Fruit fly (Drosophila melanogaster): ENCODE data around the gene CG5026.

The CG5026 gene

dm6 chr3L:8925679-8926078, 42.6 kb upstream of the CG5026 start (continued):
- TF ChIP-seq CG31441 (GFP tag; IDR thresholded peaks at IDR 0.05) (0 out of 2 replicates have a peak, but pooled peaks have one; percentile 35), row (GFP tag; IDR thresholded peaks at IDR 0.05) (no peak), CG2889 (GFP tag; IDR thresholded peaks at IDR 0.05) (no peak), CG12104 (GFP tag; optimal IDR thresholded peaks at IDR 0.05) (peak; percentile 10), repo (GFP tag; optimal IDR thresholded peaks at IDR 0.05) (no peak), slou (GFP tag; optimal IDR thresholded peaks at IDR 0.05) (no peak), Hmx (GFP tag; optimal IDR thresholded peaks at IDR 0.05) (no peak), usp (GFP tag; optimal IDR thresholded peaks at IDR 0.05) (no peak), chm (GFP tag; IDR thresholded peaks at IDR 0.05) (no peak), Scr (GFP tag; IDR thresholded peaks at IDR 0.05; ENCODE audit: partially characterized antibody) (no peak), CG18011 (GFP tag; optimal IDR thresholded peaks at IDR 0.05) (no peak), Ada2b (GFP tag; IDR thresholded peaks at IDR 0.05) (no peak), Dfd (GFP tag; optimal IDR thresholded peaks at IDR 0.05) (no peak), CG13894 (tag; optimal IDR thresholded peaks at IDR 0.05) (no peak), sim (GFP tag; IDR thresholded peaks at IDR 0.05) (no peak), CG2129 (GFP tag; IDR thresholded peaks at IDR 0.05; ENCODE audit: partially characterized antibody) (no peak), Bgb (GFP tag; IDR thresholded peaks at IDR 0.05; ENCODE audit: partially characterized antibody) (no peak), hth (optimal IDR thresholded peaks at IDR 0.05) (no peak), CG4404 (GFP tag; IDR thresholded peaks at IDR 0.05) (no peak), CTCF (GFP tag; optimal IDR thresholded peaks at IDR 0.05) (no peak), CG11247 (GFP tag; IDR thresholded peaks at IDR 0.05) (no peak), MESR4 (GFP tag; optimal IDR thresholded peaks at IDR 0.05) (no peak), al (GFP tag; IDR thresholded peaks at IDR 0.05) (no peak), CG18764 (GFP tag; optimal IDR thresholded peaks at IDR 0.05) (no peak), CG32767 (GFP tag; IDR thresholded peaks at IDR 0.05) (no peak; the same call in 1 of the 2 replicates), ind (GFP tag; optimal IDR thresholded peaks at IDR 0.05) (no peak), Mrtf (GFP tag; IDR thresholded peaks at IDR 0.05) (no peak), sens (GFP tag) (peak; percentile 85), lilli (GFP tag; optimal IDR thresholded peaks at IDR 0.05) (no peak), wor (GFP tag; IDR thresholded peaks at IDR 0.05) (no peak), Spps (tag; optimal IDR thresholded peaks at IDR 0.05) (peak; percentile 42), Ssrp (tag; optimal IDR thresholded peaks at IDR 0.05) (no peak), pita (GFP tag; optimal IDR thresholded peaks at IDR 0.05) (no peak), bcd (GFP tag; optimal IDR thresholded peaks at IDR 0.05) (no peak), vfl (GFP tag; optimal IDR thresholded peaks at IDR 0.05) (no peak), slbo (GFP tag; IDR thresholded peaks at IDR 0.05) (no peak), crc (GFP tag; optimal IDR thresholded peaks at IDR 0.05) (no peak), pzg (GFP tag; optimal IDR thresholded peaks at IDR 0.05) (no peak), CG16815 (GFP tag; optimal IDR thresholded peaks at IDR 0.05) (no peak), CG1792 (GFP tag; optimal IDR thresholded peaks at IDR 0.05) (no peak), CG34224 (GFP tag; IDR thresholded peaks at IDR 0.05; ENCODE audit: partially characterized antibody) (no peak), run (tag; optimal IDR thresholded peaks at IDR 0.05) (no peak), CG2712 (tag; optimal IDR thresholded peaks at IDR 0.05) (peak; percentile 20), CG6683 (GFP tag; optimal IDR thresholded peaks at IDR 0.05) (no peak), CG9876 (GFP tag; optimal IDR thresholded peaks at IDR 0.05) (no peak)

dm6 chr3L:8929527-8929926, 38.8 kb upstream of the CG5026 start:
- peak; percentile 63 for TF ChIP-seq Med (GFP tag)
- 0 out of 2 replicates have a peak, but pooled peaks have one; percentile 20 for TF ChIP-seq Ada2b (GFP tag; IDR thresholded peaks at IDR 0.05)
- 0 out of 3 replicates have a peak, but pooled peaks have one; percentile 35 for TF ChIP-seq CG11695 (GFP tag; IDR thresholded peaks at IDR 0.05)
- no peak for TF ChIP-seq slp2 (GFP tag; optimal IDR thresholded peaks at IDR 0.05)
- peak; percentile 28; the same call in 1 of the 2 replicates for TF ChIP-seq Drgx (GFP tag; IDR thresholded peaks at IDR 0.05)
- TF ChIP-seq CG18262 (tag; optimal IDR thresholded peaks at IDR 0.05), result peak; percentile 14
- peak in 1 of 2 experiments; percentile 44 for TF ChIP-seq Hr51 (GFP tag; optimal IDR thresholded peaks at IDR 0.05)
- no peak for TF ChIP-seq Meics (GFP tag; optimal IDR thresholded peaks at IDR 0.05)
- TF ChIP-seq CG15269 (tag; optimal IDR thresholded peaks at IDR 0.05), result peak; percentile 20
- peak; percentile 32 for TF ChIP-seq CG18599 (GFP tag; optimal IDR thresholded peaks at IDR 0.05)
- no peak for TF ChIP-seq da (GFP tag; optimal IDR thresholded peaks at IDR 0.05)
- TF ChIP-seq zfh1 (GFP tag; IDR thresholded peaks at IDR 0.05), result no peak
